Fruit fly (Drosophila melanogaster) whole organism, embryonic: ENCODE data around the gene deltaCOP.

Experiments used
- Abd-B ChIP-seq: fragments of 200-800 bp; sonication (Bioruptor generic); optimal IDR thresholded peaks from 2 replicates; lab custom pipeline; 2018; ENCODE audit warnings: missing biosample characterization, mild to moderate bottlenecking, missing genetic modification characterization, moderate library complexity
- CG10366 ChIP-seq: fragments of 200-800 bp; sonication (Bioruptor generic); IDR thresholded peaks from 2 replicates; pipeline ENCODE4 v1.3.6; 2022; ENCODE audit warnings: missing biosample characterization, missing genetic modification characterization
- CG10462 ChIP-seq: fragments of 200-800 bp; sonication (Bioruptor generic); optimal IDR thresholded peaks from 2 replicates; lab custom pipeline; 2016; ENCODE audit warnings: missing biosample characterization, missing genetic modification characterization
- CG10979 ChIP-seq: fragments of 200-800 bp; sonication (Bioruptor generic); optimal IDR thresholded peaks from 2 replicates; lab custom pipeline; 2018; ENCODE audit warnings: missing biosample characterization, mild to moderate bottlenecking, missing genetic modification characterization, moderate library complexity
- CG11560 ChIP-seq: fragments of 200-800 bp; sonication (Bioruptor generic); IDR thresholded peaks from 3 replicates; pipeline ENCODE4 v1.3.6; 2022; ENCODE audit warnings: missing biosample characterization, missing genetic modification characterization
- CG14014 ChIP-seq: fragments of 200-800 bp; sonication (Bioruptor generic); IDR thresholded peaks from 2 replicates; pipeline ENCODE4 v1.3.6; 2022; ENCODE audit warnings: missing biosample characterization, missing genetic modification characterization
- CG15514 ChIP-seq: fragments of 200-800 bp; sonication (Bioruptor generic); optimal IDR thresholded peaks from 3 replicates; lab custom pipeline; 2017; ENCODE audit warnings: missing biosample characterization, missing genetic modification characterization, mild to moderate bottlenecking, moderate library complexity, missing genetic modification reagents
- CG16813 ChIP-seq: fragments of 200-800 bp; sonication (Bioruptor generic); IDR thresholded peaks from 3 replicates; pipeline ENCODE4 v1.3.6; 2022; ENCODE audit warnings: missing biosample characterization, missing genetic modification characterization; ENCODE audit not compliant: partially characterized antibody
- CG18262 ChIP-seq: fragments of 200-800 bp; optimal IDR thresholded peaks from 3 replicates; lab custom pipeline; 2019; ENCODE audit warnings: missing biosample characterization, mild to moderate bottlenecking, missing genetic modification characterization, moderate library complexity
- CG18764 ChIP-seq: fragments of 200-800 bp; sonication (Bioruptor generic); optimal IDR thresholded peaks from 3 replicates; lab custom pipeline; 2016; ENCODE audit warnings: missing biosample characterization, missing genetic modification characterization
- CG2129 ChIP-seq: fragments of 200-800 bp; sonication (Bioruptor generic); IDR thresholded peaks from 2 replicates; pipeline ENCODE4 v1.3.6; 2022; ENCODE audit warnings: missing biosample characterization, missing genetic modification characterization; ENCODE audit not compliant: partially characterized antibody
- CG3407 ChIP-seq: fragments of 200-800 bp; sonication (Bioruptor generic); optimal IDR thresholded peaks from 2 replicates; lab custom pipeline; 2018; ENCODE audit warnings: missing biosample characterization, mild to moderate bottlenecking, missing genetic modification characterization
- CG34224 ChIP-seq: fragments of 200-800 bp; sonication (Bioruptor generic); IDR thresholded peaks from 3 replicates; pipeline ENCODE4 v1.3.6; 2022; ENCODE audit warnings: missing biosample characterization, missing genetic modification characterization; ENCODE audit not compliant: partially characterized antibody
- CG4282 ChIP-seq: fragments of 200-800 bp; sonication (Bioruptor generic); optimal IDR thresholded peaks from 2 replicates; lab custom pipeline; 2016; ENCODE audit warnings: missing biosample characterization, missing genetic modification characterization
- CG43689 ChIP-seq: fragments of 200-800 bp; sonication (Bioruptor generic); IDR thresholded peaks from 2 replicates; pipeline ENCODE4 v1.3.6; 2022; ENCODE audit warnings: missing biosample characterization, missing genetic modification characterization
- CG5180 ChIP-seq: fragments of 200-800 bp; sonication (Bioruptor generic); optimal IDR thresholded peaks from 3 replicates; lab custom pipeline; 2017; ENCODE audit warnings: missing biosample characterization, missing genetic modification characterization, mild to moderate bottlenecking, moderate library complexity, missing genetic modification reagents
- CG6654 ChIP-seq: fragments of 200-800 bp; sonication (Bioruptor generic); optimal IDR thresholded peaks from 2 replicates; lab custom pipeline; 2017; ENCODE audit warnings: missing biosample characterization, mild to moderate bottlenecking, missing genetic modification characterization
- CG7372 ChIP-seq: fragments of 200-800 bp; sonication (Bioruptor generic); IDR thresholded peaks from 2 replicates; pipeline ENCODE4 v1.3.6; 2022; ENCODE audit warnings: missing biosample characterization, missing genetic modification characterization
- CG7987 ChIP-seq: fragments of 200-800 bp; sonication (Bioruptor generic); optimal IDR thresholded peaks from 2 replicates; lab custom pipeline; 2018; ENCODE audit warnings: missing biosample characterization, mild to moderate bottlenecking, missing genetic modification characterization, moderate library complexity
- CG8359 ChIP-seq: fragments of 200-800 bp; sonication (Bioruptor generic); optimal IDR thresholded peaks from 2 replicates; lab custom pipeline; 2017; ENCODE audit warnings: missing biosample characterization, mild to moderate bottlenecking, missing genetic modification characterization, borderline replicate concordance
- CG8924 ChIP-seq: fragments of 200-800 bp; optimal IDR thresholded peaks from 3 replicates; lab custom pipeline; 2019; ENCODE audit warnings: missing biosample characterization, mild to moderate bottlenecking, missing genetic modification characterization, moderate library complexity
- CG8944 ChIP-seq: fragments of 200-800 bp; sonication (Bioruptor generic); optimal IDR thresholded peaks from 3 replicates; lab custom pipeline; 2016; ENCODE audit warnings: missing biosample characterization, missing genetic modification characterization
- Dref ChIP-seq: fragments of 200-800 bp; sonication (Bioruptor generic); IDR thresholded peaks from 2 replicates; pipeline ENCODE4 v1.3.6; 2022; ENCODE audit warnings: missing biosample characterization, missing genetic modification characterization
- Drgx ChIP-seq: fragments of 200-800 bp; sonication (Bioruptor generic); IDR thresholded peaks from 2 replicates; pipeline ENCODE4 v1.3.6; 2022; ENCODE audit warnings: missing biosample characterization, missing genetic modification characterization
- Fer1 ChIP-seq: fragments of 200-800 bp; sonication (Bioruptor generic); optimal IDR thresholded peaks from 2 replicates; lab custom pipeline; 2017; ENCODE audit warnings: missing biosample characterization, mild to moderate bottlenecking, missing genetic modification characterization
- HHEX ChIP-seq: fragments of 200-800 bp; sonication (Bioruptor generic); optimal IDR thresholded peaks from 3 replicates; lab custom pipeline; 2017; ENCODE audit warnings: missing biosample characterization, mild to moderate bottlenecking, missing genetic modification characterization, missing genetic modification reagents
- Hmr ChIP-seq: fragments of 200-800 bp; sonication (Bioruptor generic); optimal IDR thresholded peaks from 3 replicates; lab custom pipeline; 2017; ENCODE audit warnings: mild to moderate bottlenecking, missing biosample characterization, missing genetic modification reagents, missing genetic modification characterization
- Hr3 ChIP-seq: fragments of 200-800 bp; sonication (Bioruptor generic); optimal IDR thresholded peaks from 3 replicates; lab custom pipeline; 2016; ENCODE audit warnings: missing biosample characterization, missing genetic modification characterization
- Hr78 ChIP-seq, 2 experiments: fragments of 200-800 bp in 1 of 2; fragments of >200 bp in 1 of 2; sonication (Bioruptor generic) in 1 of 2; optimal IDR thresholded peaks; 2 replicates each; lab custom pipeline; 2017 to 2019; ENCODE audit warnings: missing biosample characterization in 2 of 2, missing genetic modification characterization in 2 of 2, mild to moderate bottlenecking in 1 of 2, moderate library complexity in 1 of 2
- Kr ChIP-seq: fragments of 200-800 bp; sonication (Bioruptor generic); optimal IDR thresholded peaks from 2 replicates; lab custom pipeline; 2017; ENCODE audit warnings: missing biosample characterization, mild to moderate bottlenecking, missing genetic modification characterization
- Max ChIP-seq: fragments of 200-800 bp; sonication (Bioruptor generic); optimal IDR thresholded peaks from 2 replicates; lab custom pipeline; 2016; ENCODE audit warnings: missing biosample characterization, mild to moderate bottlenecking, missing genetic modification characterization
- Poxn ChIP-seq: fragments of 200-800 bp; sonication (Bioruptor generic); IDR thresholded peaks from 2 replicates; pipeline ENCODE4 v1.3.6; 2022; ENCODE audit warnings: missing biosample characterization, missing genetic modification characterization
- Xrp1 ChIP-seq: fragments of 200-800 bp; sonication (Bioruptor generic); IDR thresholded peaks from 2 replicates; pipeline ENCODE4 v1.3.6; 2022; ENCODE audit warnings: missing biosample characterization, missing genetic modification characterization
- ac ChIP-seq: fragments of 200-800 bp; sonication (Bioruptor generic); optimal IDR thresholded peaks from 3 replicates; lab custom pipeline; 2017; ENCODE audit warnings: missing biosample characterization, mild to moderate bottlenecking, missing genetic modification characterization
- chif ChIP-seq, 2 experiments: fragments of 200-800 bp; sonication (Bioruptor generic); optimal IDR thresholded peaks; 3 replicates each; lab custom pipeline; 2016; ENCODE audit warnings: missing biosample characterization in 2 of 2, missing genetic modification characterization in 2 of 2
- chinmo ChIP-seq: fragments of 200-800 bp; sonication (Bioruptor generic); IDR thresholded peaks from 4 replicates; pipeline ENCODE4 v1.3.6; 2022; ENCODE audit warnings: missing biosample characterization, missing genetic modification characterization; ENCODE audit not compliant: partially characterized antibody
- crp ChIP-seq, 2 experiments: fragments of 200-800 bp; sonication (Bioruptor generic); optimal IDR thresholded peaks; 2 replicates in 1 of 2; 3 replicates in 1 of 2; lab custom pipeline; 2017; ENCODE audit warnings: missing biosample characterization in 2 of 2, missing genetic modification characterization in 2 of 2, mild to moderate bottlenecking in 1 of 2, moderate library complexity in 1 of 2
- dpn ChIP-seq, 2 experiments: fragments of 200-800 bp; sonication (Bioruptor generic); optimal IDR thresholded peaks; 3 replicates each; lab custom pipeline; 2016; ENCODE audit warnings: missing biosample characterization in 2 of 2, missing genetic modification characterization in 2 of 2
- dysf ChIP-seq: fragments of 200-800 bp; sonication (Bioruptor generic); IDR thresholded peaks from 3 replicates; pipeline ENCODE4 v1.3.6; 2022; ENCODE audit warnings: missing biosample characterization, missing genetic modification characterization
- fu2 ChIP-seq: fragments of 200-800 bp; sonication (Bioruptor generic); optimal IDR thresholded peaks from 2 replicates; lab custom pipeline; 2016; ENCODE audit warnings: missing biosample characterization, missing genetic modification characterization
- gfzf ChIP-seq: fragments of 200-800 bp; sonication (Bioruptor generic); optimal IDR thresholded peaks from 2 replicates; lab custom pipeline; 2016; ENCODE audit warnings: missing biosample characterization, mild to moderate bottlenecking, missing genetic modification characterization, moderate library complexity
- jigr1 ChIP-seq: fragments of 200-800 bp; sonication (Bioruptor generic); IDR thresholded peaks from 3 replicates; pipeline ENCODE4 v1.3.6; 2022; ENCODE audit warnings: missing biosample characterization, missing genetic modification characterization
- jumu ChIP-seq: fragments of 200-800 bp; sonication (Bioruptor generic); optimal IDR thresholded peaks from 3 replicates; lab custom pipeline; 2016; ENCODE audit warnings: missing biosample characterization, missing genetic modification characterization
- knrl ChIP-seq: fragments of 200-800 bp; sonication (Bioruptor generic); IDR thresholded peaks from 3 replicates; pipeline ENCODE4 v1.3.6; 2022; ENCODE audit warnings: missing biosample characterization, missing genetic modification characterization; ENCODE audit not compliant: partially characterized antibody
- lola ChIP-seq, 3 experiments: fragments of >200 bp in 2 of 3; fragments of 200-800 bp in 1 of 3; sonication (Bioruptor generic) in 1 of 3; optimal IDR thresholded peaks; 2 replicates each; lab custom pipeline; 2017 to 2019; ENCODE audit warnings: missing biosample characterization in 3 of 3, missing genetic modification characterization in 3 of 3, mild to moderate bottlenecking in 1 of 3, moderate library complexity in 1 of 3
- nerfin-2 ChIP-seq: fragments of 200-800 bp; sonication (Bioruptor generic); IDR thresholded peaks from 2 replicates; pipeline ENCODE4 v1.3.6; 2022; ENCODE audit warnings: missing biosample characterization, missing genetic modification characterization; ENCODE audit not compliant: partially characterized antibody
- nom ChIP-seq: fragments of 200-800 bp; sonication (Bioruptor generic); optimal IDR thresholded peaks from 2 replicates; lab custom pipeline; 2017; ENCODE audit warnings: missing biosample characterization, missing genetic modification characterization, mild to moderate bottlenecking, moderate library complexity, missing genetic modification reagents
- schlank ChIP-seq: fragments of 200-800 bp; sonication (Bioruptor generic); optimal IDR thresholded peaks from 2 replicates; lab custom pipeline; 2018; ENCODE audit warnings: missing biosample characterization, mild to moderate bottlenecking, missing genetic modification characterization
- zfh1 ChIP-seq: fragments of 200-800 bp; sonication (Bioruptor generic); IDR thresholded peaks from 3 replicates; pipeline ENCODE4 v1.3.6; 2022; ENCODE audit warnings: missing biosample characterization, missing genetic modification characterization

deltaCOP gene

DNA sequence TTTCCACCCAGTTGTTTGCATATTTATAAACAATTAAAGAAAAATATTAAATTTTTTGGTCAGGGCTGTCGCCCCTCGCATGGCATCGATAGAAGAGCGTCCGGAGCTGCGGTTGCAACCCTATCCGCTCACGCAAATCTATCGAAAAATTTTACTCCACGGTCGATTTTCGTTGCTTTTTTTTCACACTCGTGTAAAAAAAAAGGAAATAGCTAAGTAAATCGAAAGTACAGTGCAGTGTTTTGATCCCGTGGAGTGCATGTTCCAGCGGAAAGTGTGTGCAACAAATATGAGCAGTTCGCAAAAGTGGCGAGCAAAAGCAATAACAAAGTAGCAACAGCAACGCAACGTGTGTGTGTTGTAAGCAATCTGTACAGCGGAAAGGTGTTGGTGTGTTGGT is 47.2 kb upstream of the deltaCOP start, which contains the start of the genes Edem1 and Rbcn-3B:
Gene Edem1, minus strand, starts transcription at position 71 of the 400 bp plus-strand sequence.
Gene Rbcn-3B, plus strand, starts transcription at position 164 of the 400 bp plus-strand sequence.
- TF ChIP-seq CG8944 (no peak), CG5180 (peak; percentile 77), dysf (GFP tag; lab: Robert Waterston, UW) (no peak), knrl (peak; percentile 49; the same call in 2 of the 3 replicates), Hr3 (GFP tag; lab: Kevin White, UChicago) (no peak), jumu (no peak), CG18764 (no peak), Max (GFP tag; lab: Kevin White, UChicago) (peak; percentile 15), schlank (no peak), CG4282 (GFP tag; lab: Kevin White, UChicago) (no peak), ac (GFP tag; lab: Kevin White, UChicago) (no peak), gfzf (no peak), CG8359 (GFP tag; lab: Kevin White, UChicago) (no peak), Abd-B (GFP tag; lab: Kevin White, UChicago) (no peak), Dref (GFP tag; lab: Robert Waterston, UW) (peak; percentile 64), chinmo (GFP tag; lab: Robert Waterston, UW) (no peak), dpn (GFP tag; optimal IDR thresholded peaks at IDR 0.05; lab: Kevin White, UChicago) (no peak), fu2 (GFP tag; lab: Kevin White, UChicago) (no peak), Hr78 (GFP tag; optimal IDR thresholded peaks at IDR 0.05; lab: Kevin White, UChicago) (no peak), lola (GFP tag; optimal IDR thresholded peaks at IDR 0.05; lab: Kevin White, UChicago) (no peak), CG6654 (GFP tag; lab: Kevin White, UChicago) (no peak), nom (GFP tag; lab: Kevin White, UChicago) (peak; percentile 69), CG10462 (GFP tag; lab: Kevin White, UChicago) (no peak), nerfin-2 (GFP tag; lab: Robert Waterston, UW) (no peak), Drgx (peak; percentile 14; the same call in 1 of the 2 replicates), Hmr (GFP tag; lab: Kevin White, UChicago) (no peak), CG43689 (no peak), jigr1 (no peak), zfh1 (GFP tag; lab: Robert Waterston, UW) (no peak), CG10979 (tag; lab: Kevin White, UChicago) (no peak), CG34224 (GFP tag; lab: Robert Waterston, UW) (peak; percentile 34; the same call in 2 of the 3 replicates), CG14014 (no peak), CG15514 (GFP tag; lab: Kevin White, UChicago) (peak; percentile 45), CG11560 (tag; lab: Robert Waterston, UW) (no peak), CG3407 (GFP tag; lab: Kevin White, UChicago) (no peak), CG18262 (tag; lab: Kevin White, UChicago) (no peak), Xrp1 (GFP tag; lab: Robert Waterston, UW) (no peak), Kr (no peak), CG2129 (0 out of 2 replicates have a peak, but pooled peaks have one; percentile 23), Fer1 (GFP tag; lab: Kevin White, UChicago) (peak; percentile 34), CG10366 (GFP tag; lab: Robert Waterston, UW) (no peak), HHEX (no peak), crp (GFP tag; optimal IDR thresholded peaks at IDR 0.05; lab: Kevin White, UChicago) (no peak), chif (GFP tag; optimal IDR thresholded peaks at IDR 0.05; lab: Kevin White, UChicago) (no peak), CG8924 (peak; percentile 9), CG7372 (GFP tag; lab: Robert Waterston, UW) (no peak), CG7987 (no peak), CG16813 (GFP tag; lab: Robert Waterston, UW) (peak; percentile 50; the same call in 1 of the 3 replicates), Poxn (GFP tag; lab: Robert Waterston, UW) (no peak)
